Fruit fly (Drosophila melanogaster) whole organism, prepupa: ENCODE data around the gene ZnT86D.

ENCODE experiments used
- Blimp-1 ChIP-seq: fragments of 200-800 bp; sonication (Bioruptor generic); optimal IDR thresholded peaks from 3 replicates; lab custom pipeline; 2017; ENCODE audit warnings: missing biosample characterization, missing genetic modification characterization, mild to moderate bottlenecking, moderate library complexity, missing genetic modification reagents
- CG10631 ChIP-seq: fragments of 200-800 bp; sonication (Bioruptor generic); optimal IDR thresholded peaks from 2 replicates; lab custom pipeline; 2016; ENCODE audit warnings: missing biosample characterization, missing genetic modification characterization
- CG10669 ChIP-seq: fragments of 200-800 bp; sonication (Bioruptor generic); optimal IDR thresholded peaks from 3 replicates; lab custom pipeline; 2018; ENCODE audit warnings: missing biosample characterization, mild to moderate bottlenecking, missing genetic modification characterization, moderate library complexity
- CG11294 ChIP-seq: fragments of 200-800 bp; sonication (Bioruptor generic); IDR thresholded peaks from 2 replicates; pipeline ENCODE4 v1.3.6; 2022; ENCODE audit warnings: missing biosample characterization, missing genetic modification characterization
- CG11902 ChIP-seq: fragments of 200-800 bp; sonication (Bioruptor generic); optimal IDR thresholded peaks from 3 replicates; lab custom pipeline; 2016; ENCODE audit warnings: missing biosample characterization, missing genetic modification characterization
- CG15336 ChIP-seq: fragments of 200-800 bp; sonication (Bioruptor generic); IDR thresholded peaks from 2 replicates; pipeline ENCODE4 v1.3.6; 2022; ENCODE audit warnings: missing biosample characterization, missing genetic modification characterization
- CG1621 ChIP-seq: fragments of 200-800 bp; sonication (Bioruptor generic); optimal IDR thresholded peaks from 3 replicates; lab custom pipeline; 2018; ENCODE audit warnings: missing biosample characterization, mild to moderate bottlenecking, missing genetic modification characterization
- CG31627 ChIP-seq: fragments of 200-800 bp; sonication (Bioruptor generic); optimal IDR thresholded peaks from 3 replicates; lab custom pipeline; 2016; ENCODE audit warnings: missing biosample characterization, missing genetic modification characterization
- CG32006 ChIP-seq: fragments of 200-800 bp; sonication (Bioruptor generic); optimal IDR thresholded peaks from 3 replicates; lab custom pipeline; 2017; ENCODE audit warnings: missing biosample characterization, mild to moderate bottlenecking, missing genetic modification characterization
- CG34406 ChIP-seq: fragments of 200-800 bp; sonication (Bioruptor generic); optimal IDR thresholded peaks from 3 replicates; lab custom pipeline; 2016; ENCODE audit warnings: missing biosample characterization, missing genetic modification characterization
- CG4318 ChIP-seq: fragments of 200-800 bp; sonication (Bioruptor generic); optimal IDR thresholded peaks from 3 replicates; lab custom pipeline; 2017; ENCODE audit warnings: missing biosample characterization, mild to moderate bottlenecking, missing genetic modification characterization
- CG6163 ChIP-seq: fragments of 200-800 bp; sonication (Bioruptor generic); IDR thresholded peaks from 3 replicates; pipeline ENCODE4 v1.3.6; 2022; ENCODE audit warnings: missing biosample characterization, missing genetic modification characterization
- CG6792 ChIP-seq: fragments of 200-800 bp; sonication (Bioruptor generic); optimal IDR thresholded peaks from 3 replicates; lab custom pipeline; 2016; ENCODE audit warnings: missing biosample characterization, missing genetic modification characterization
- CG6808 ChIP-seq: fragments of 200-800 bp; sonication (Bioruptor generic); optimal IDR thresholded peaks from 3 replicates; lab custom pipeline; 2017; ENCODE audit warnings: missing biosample characterization, missing genetic modification characterization, mild to moderate bottlenecking, moderate library complexity, missing genetic modification reagents
- CG6854 ChIP-seq: fragments of 200-800 bp; sonication (Bioruptor generic); optimal IDR thresholded peaks from 2 replicates; lab custom pipeline; 2017; ENCODE audit warnings: missing biosample characterization, mild to moderate bottlenecking, missing genetic modification characterization
- CG7368 ChIP-seq: fragments of 200-800 bp; sonication (Bioruptor generic); optimal IDR thresholded peaks from 3 replicates; lab custom pipeline; 2016; ENCODE audit warnings: missing biosample characterization, missing genetic modification characterization
- CG8632 ChIP-seq: fragments of 200-800 bp; sonication (Bioruptor generic); optimal IDR thresholded peaks from 3 replicates; lab custom pipeline; 2016; ENCODE audit warnings: missing biosample characterization, missing genetic modification characterization
- CG9139 ChIP-seq: fragments of 200-800 bp; sonication (Bioruptor generic); optimal IDR thresholded peaks from 3 replicates; lab custom pipeline; 2017; ENCODE audit warnings: missing biosample characterization, mild to moderate bottlenecking, missing genetic modification characterization
- Eip78C ChIP-seq: fragments of 200-800 bp; sonication (Bioruptor generic); peaks from one replicate; lab custom pipeline; 2016; ENCODE audit warnings: missing biosample characterization, missing genetic modification characterization
- Eip93F ChIP-seq: fragments of 200-800 bp; sonication (Bioruptor generic); optimal IDR thresholded peaks from 2 replicates; lab custom pipeline; 2016; ENCODE audit warnings: missing biosample characterization, mild to moderate bottlenecking, missing genetic modification characterization
- Ets21C ChIP-seq: fragments of 200-800 bp; sonication (Bioruptor generic); optimal IDR thresholded peaks from 3 replicates; lab custom pipeline; 2016; ENCODE audit warnings: missing biosample characterization, missing genetic modification characterization
- Ets96B ChIP-seq: fragments of 200-800 bp; optimal IDR thresholded peaks from 2 replicates; lab custom pipeline; 2019; ENCODE audit warnings: missing biosample characterization, mild to moderate bottlenecking, missing genetic modification characterization, moderate library complexity
- Gug ChIP-seq: fragments of 200-800 bp; sonication (Bioruptor generic); IDR thresholded peaks from 2 replicates; pipeline ENCODE4 v1.3.6; 2022; ENCODE audit warnings: missing biosample characterization, missing genetic modification characterization
- Hr38 ChIP-seq: sonication (Bioruptor generic); optimal IDR thresholded peaks from 2 replicates; lab custom pipeline; 2016; ENCODE audit warnings: missing biosample characterization, missing genetic modification characterization
- Hr39 ChIP-seq: fragments of 200-800 bp; sonication (Bioruptor generic); optimal IDR thresholded peaks from 2 replicates; lab custom pipeline; 2016; ENCODE audit warnings: missing biosample characterization, missing genetic modification characterization
- Hr4 ChIP-seq: fragments of 200-800 bp; sonication (Bioruptor generic); optimal IDR thresholded peaks from 3 replicates; lab custom pipeline; 2016; ENCODE audit warnings: missing biosample characterization, missing genetic modification characterization
- Lpt ChIP-seq: fragments of 200-800 bp; sonication (Bioruptor generic); optimal IDR thresholded peaks from 3 replicates; lab custom pipeline; 2016; ENCODE audit warnings: missing biosample characterization, missing genetic modification characterization
- Met ChIP-seq: fragments of 200-800 bp; sonication (Bioruptor generic); optimal IDR thresholded peaks from 3 replicates; lab custom pipeline; 2016; ENCODE audit warnings: missing biosample characterization, missing genetic modification characterization
- OdsH ChIP-seq: fragments of 200-800 bp; sonication (Bioruptor generic); optimal IDR thresholded peaks from 3 replicates; lab custom pipeline; 2016; ENCODE audit warnings: missing biosample characterization, missing genetic modification characterization
- Smox ChIP-seq: fragments of 200-800 bp; sonication (Bioruptor generic); optimal IDR thresholded peaks from 3 replicates; lab custom pipeline; 2016; ENCODE audit warnings: missing biosample characterization, missing genetic modification characterization
- Sox15 ChIP-seq: fragments of 200-800 bp; sonication (Bioruptor generic); optimal IDR thresholded peaks from 3 replicates; lab custom pipeline; 2016; ENCODE audit warnings: missing biosample characterization, missing genetic modification characterization
- acj6 ChIP-seq: fragments of 200-800 bp; sonication (Bioruptor generic); optimal IDR thresholded peaks from 3 replicates; lab custom pipeline; 2016; ENCODE audit warnings: missing biosample characterization, missing genetic modification characterization
- cyc ChIP-seq: fragments of 200-800 bp; sonication (Bioruptor generic); optimal IDR thresholded peaks from 3 replicates; lab custom pipeline; 2016; ENCODE audit warnings: missing biosample characterization, missing genetic modification characterization
- dsx ChIP-seq: fragments of 200-800 bp; optimal IDR thresholded peaks from 3 replicates; lab custom pipeline; 2019; ENCODE audit warnings: missing biosample characterization, mild to moderate bottlenecking, missing genetic modification characterization, moderate library complexity; ENCODE audit not compliant: poor library complexity, severe bottlenecking
- eg ChIP-seq: fragments of 200-800 bp; sonication (Bioruptor generic); IDR thresholded peaks from 3 replicates; pipeline ENCODE4 v1.3.6; 2022; ENCODE audit warnings: missing biosample characterization, missing genetic modification characterization
- esn ChIP-seq: fragments of 200-800 bp; sonication (Bioruptor generic); optimal IDR thresholded peaks from 2 replicates; lab custom pipeline; 2016; ENCODE audit warnings: missing biosample characterization, mild to moderate bottlenecking, missing genetic modification characterization, moderate library complexity
- fd59A ChIP-seq: fragments of 200-800 bp; sonication (Bioruptor generic); optimal IDR thresholded peaks from 2 replicates; lab custom pipeline; 2017; ENCODE audit warnings: missing biosample characterization, mild to moderate bottlenecking, missing genetic modification characterization, missing genetic modification reagents
- fd85E ChIP-seq: fragments of 200-800 bp; sonication (Bioruptor generic); optimal IDR thresholded peaks from 3 replicates; lab custom pipeline; 2016; ENCODE audit warnings: missing biosample characterization, missing genetic modification characterization
- lz ChIP-seq: fragments of 200-800 bp; sonication (Bioruptor generic); optimal IDR thresholded peaks from 3 replicates; lab custom pipeline; 2016; ENCODE audit warnings: missing biosample characterization, missing genetic modification characterization
- net ChIP-seq: fragments of 200-800 bp; sonication (Bioruptor generic); optimal IDR thresholded peaks from 3 replicates; lab custom pipeline; 2016; ENCODE audit warnings: missing biosample characterization, missing genetic modification characterization
- ss ChIP-seq, 2 experiments: fragments of 200-800 bp; sonication (Bioruptor generic); optimal IDR thresholded peaks; 2 replicates in 1 of 2; 3 replicates in 1 of 2; lab custom pipeline; 2017 to 2018; ENCODE audit warnings: mild to moderate bottlenecking in 2 of 2, missing biosample characterization in 2 of 2, missing genetic modification characterization in 2 of 2, moderate library complexity in 1 of 2
- svp ChIP-seq: fragments of 200-800 bp; sonication (Bioruptor generic); peaks from one replicate; lab custom pipeline; 2016; ENCODE audit warnings: missing biosample characterization, missing genetic modification characterization
- topi ChIP-seq: fragments of 200-800 bp; sonication (Bioruptor generic); optimal IDR thresholded peaks from 3 replicates; lab custom pipeline; 2016; ENCODE audit warnings: missing biosample characterization, missing genetic modification characterization
- vri ChIP-seq: fragments of 200-800 bp; sonication (Bioruptor generic); optimal IDR thresholded peaks from 3 replicates; lab custom pipeline; 2016; ENCODE audit warnings: missing biosample characterization, mild to moderate bottlenecking, missing genetic modification characterization

The ZnT86D gene

dm6 chr3R:11224478-11224877 lies 10.1 kb upstream of the ZnT86D start:
- TF ChIP-seq Eip78C (no peak), Smox (GFP tag; lab: Kevin White, UChicago) (no peak), CG31627 (GFP tag; lab: Kevin White, UChicago) (no peak), lz (GFP tag; lab: Kevin White, UChicago) (no peak), esn (GFP tag; lab: Kevin White, UChicago) (no peak), Hr39 (GFP tag; lab: Kevin White, UChicago) (no peak), CG9139 (GFP tag; lab: Kevin White, UChicago) (no peak), CG34406 (GFP tag; lab: Kevin White, UChicago) (no peak)

dm6 chr3R:11222587-11222986 lies 8.2 kb upstream of the ZnT86D start:
- TF ChIP-seq cyc (GFP tag; lab: Kevin White, UChicago), result no peak
- TF ChIP-seq eg (GFP tag; lab: Robert Waterston, UW), result no peak
- TF ChIP-seq Blimp-1 (GFP tag; lab: Kevin White, UChicago), result no peak
- no peak for TF ChIP-seq CG11902 (GFP tag; lab: Kevin White, UChicago)
- TF ChIP-seq dsx, result no peak
- TF ChIP-seq net (GFP tag; lab: Kevin White, UChicago), result no peak
- TF ChIP-seq Eip93F (GFP tag; lab: Kevin White, UChicago), result no peak
- TF ChIP-seq CG4318 (GFP tag; lab: Kevin White, UChicago), result no peak
- TF ChIP-seq CG9139 (GFP tag; lab: Kevin White, UChicago), result no peak
- no peak for TF ChIP-seq OdsH (GFP tag; lab: Kevin White, UChicago)
- TF ChIP-seq CG15336 (GFP tag; lab: Robert Waterston, UW), result no peak
- no peak for TF ChIP-seq CG7368
- no peak for TF ChIP-seq acj6 (GFP tag; lab: Kevin White, UChicago)

- TF ChIP-seq CG1621 (tag; lab: Kevin White, UChicago), result peak; percentile 58
- TF ChIP-seq Gug (GFP tag; lab: Robert Waterston, UW), result no peak
- no peak for TF ChIP-seq CG10631 (GFP tag; lab: Kevin White, UChicago)
- TF ChIP-seq Lpt (GFP tag; lab: Kevin White, UChicago), result peak; percentile 11
- peak; percentile 28 for TF ChIP-seq Ets21C
- TF ChIP-seq Blimp-1 (GFP tag; lab: Kevin White, UChicago), result peak; percentile 38
- TF ChIP-seq cyc (GFP tag; lab: Kevin White, UChicago), result peak; percentile 41
- TF ChIP-seq esn (GFP tag; lab: Kevin White, UChicago), result peak; percentile 81
- TF ChIP-seq Hr38, result no peak
- TF ChIP-seq CG32006 (GFP tag; lab: Kevin White, UChicago), result no peak
- peak; percentile 59 for TF ChIP-seq CG7368
- no peak for TF ChIP-seq Hr4 (GFP tag; lab: Kevin White, UChicago)
- TF ChIP-seq CG34406 (GFP tag; lab: Kevin White, UChicago), result peak; percentile 52
- peak; percentile 77 for TF ChIP-seq net (GFP tag; lab: Kevin White, UChicago)
- TF ChIP-seq Met (GFP tag; lab: Kevin White, UChicago), result peak; percentile 73
- peak; percentile 40 for TF ChIP-seq CG8632 (GFP tag; lab: Kevin White, UChicago)
- peak; percentile 43 for TF ChIP-seq CG6792
- peak; percentile 78 for TF ChIP-seq topi (GFP tag; lab: Kevin White, UChicago)
- peak; percentile 91 for TF ChIP-seq Eip78C
- TF ChIP-seq CG6163, result peak; percentile 68
- peak; percentile 75 for TF ChIP-seq dsx
- peak; percentile 67 for TF ChIP-seq CG6808
- TF ChIP-seq CG9139 (GFP tag; lab: Kevin White, UChicago), result peak; percentile 75
- TF ChIP-seq eg (GFP tag; lab: Robert Waterston, UW), result peak; percentile 72; the same call in 2 of the 3 replicates
- TF ChIP-seq CG10669 (GFP tag; lab: Kevin White, UChicago), result peak; percentile 61
- TF ChIP-seq OdsH (GFP tag; lab: Kevin White, UChicago), result no peak
- peak; percentile 63 for TF ChIP-seq Smox (GFP tag; lab: Kevin White, UChicago)
- peak; percentile 23 for TF ChIP-seq fd59A (GFP tag; lab: Kevin White, UChicago)
- TF ChIP-seq svp (GFP tag; lab: Kevin White, UChicago), result no peak
- TF ChIP-seq ss (GFP tag; optimal IDR thresholded peaks at IDR 0.05; lab: Kevin White, UChicago), result peak; percentile 82 to 83
- TF ChIP-seq CG31627 (GFP tag; lab: Kevin White, UChicago), result peak; percentile 22
- TF ChIP-seq vri (GFP tag; lab: Kevin White, UChicago), result peak; percentile 86
- TF ChIP-seq fd85E (GFP tag; lab: Kevin White, UChicago), result peak; percentile 53
- no peak for TF ChIP-seq Eip93F (GFP tag; lab: Kevin White, UChicago)
- peak; percentile 93 for TF ChIP-seq CG6854
- no peak for TF ChIP-seq Sox15
- TF ChIP-seq CG11294 (GFP tag; lab: Robert Waterston, UW), result no peak
- TF ChIP-seq Ets96B (tag; lab: Kevin White, UChicago), result peak; percentile 59
These were observed 7.3 kb upstream of the ZnT86D start, which contains the start of the genes CG6693 and RpL3 for dm6 chr3R:11221437-11222230. Gene CG6693 (minus strand): TSS chr3R:11221639. Gene RpL3 (plus strand): TSS chr3R:11221894.
